Fruit fly (Drosophila melanogaster): ENCODE data around the gene CG17991.
A peak's percentile ranks its signal among the peaks of the same experiment; 100 is the strongest.

The CG17991 gene

DNA sequence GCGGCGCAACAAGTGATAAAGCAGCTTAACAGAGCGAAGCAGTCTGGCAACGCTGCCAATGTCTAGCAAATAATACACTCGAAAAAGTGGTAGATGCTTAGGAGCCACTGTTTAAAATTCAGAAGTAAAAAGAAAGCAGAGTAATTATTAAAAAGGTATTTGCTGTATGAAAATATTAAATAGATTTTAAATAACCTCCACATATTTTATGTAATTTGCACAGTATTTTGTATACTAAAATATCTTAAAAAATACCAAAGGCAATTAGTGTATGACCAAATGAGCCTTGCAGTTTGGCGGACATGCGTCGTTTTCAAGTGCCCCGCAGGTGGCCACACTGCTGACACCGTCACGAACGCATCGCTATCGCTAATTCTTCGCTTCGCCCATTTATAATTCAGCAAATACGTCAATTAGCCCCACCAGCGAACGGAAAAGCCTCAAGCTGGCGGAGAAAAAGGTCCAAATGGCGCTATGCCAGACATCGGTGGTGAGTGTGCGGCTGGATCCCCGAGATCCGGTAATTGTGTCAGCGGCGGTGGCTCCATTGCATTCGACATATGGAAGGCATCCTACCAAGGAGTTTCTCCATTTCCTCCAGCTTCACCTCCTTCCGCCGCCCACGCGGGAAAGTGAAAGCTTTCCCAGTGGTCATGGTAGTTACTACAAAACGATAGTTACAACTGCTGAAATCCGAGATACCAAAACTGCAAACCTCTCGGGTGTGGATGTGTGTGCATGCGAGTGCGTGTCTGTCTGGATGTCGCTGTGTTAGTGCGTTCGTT lies 12.3 kb downstream of the CG17991 start, which contains the start of gene pll (continued):
- TF ChIP-seq da (GFP tag; optimal IDR thresholded peaks at IDR 0.05) (no peak), Oaz (GFP tag; IDR thresholded peaks at IDR 0.05) (peak; percentile 75)

DNA sequence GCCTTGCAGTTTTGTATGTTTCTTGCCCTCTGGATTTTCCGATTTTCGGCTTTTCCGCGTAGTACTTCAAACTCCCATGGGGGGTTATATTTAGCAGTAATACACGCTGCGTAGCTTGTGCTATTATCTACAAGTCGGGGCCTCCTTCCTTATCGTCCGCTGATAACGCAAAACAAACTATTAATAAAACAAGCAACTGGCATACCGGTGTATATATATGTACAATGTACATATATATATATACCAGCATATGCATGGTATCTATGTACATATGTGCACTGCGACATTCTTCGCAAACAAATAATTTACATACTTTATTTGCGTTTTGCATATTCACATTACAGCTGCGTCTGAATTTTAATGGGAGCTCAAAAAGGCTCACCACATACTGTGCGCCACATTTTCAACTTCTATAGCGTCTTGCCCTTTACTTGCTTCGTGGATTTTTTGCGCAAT lies 12.9 kb downstream of the CG17991 start:
- peak; percentile 31 for TF ChIP-seq CG6813 (GFP tag; optimal IDR thresholded peaks at IDR 0.05)
- TF ChIP-seq bsh (GFP tag; optimal IDR thresholded peaks at IDR 0.05): peak in 1 of 2 experiments; percentile 52
- TF ChIP-seq CG15011 (GFP tag; optimal IDR thresholded peaks at IDR 0.05): no peak
- no peak for TF ChIP-seq CG2116 (GFP tag; optimal IDR thresholded peaks at IDR 0.05)
- peak; percentile 41 for TF ChIP-seq CG2875 (GFP tag; optimal IDR thresholded peaks at IDR 0.05)
- TF ChIP-seq CG16779 (GFP tag; IDR thresholded peaks at IDR 0.05): no peak
- peak; percentile 3 for TF ChIP-seq cg (GFP tag; optimal IDR thresholded peaks at IDR 0.05)
- TF ChIP-seq Ptx1 (GFP tag; IDR thresholded peaks at IDR 0.05): no peak
- TF ChIP-seq sens (GFP tag): peak; percentile 79
- peak; percentile 32 for TF ChIP-seq mirr (GFP tag; optimal IDR thresholded peaks at IDR 0.05)
- peak; percentile 18 for TF ChIP-seq CG17912 (GFP tag; optimal IDR thresholded peaks at IDR 0.05)
- TF ChIP-seq CG1233 (GFP tag; optimal IDR thresholded peaks at IDR 0.05): peak; percentile 28
- peak; percentile 22 for TF ChIP-seq wek (GFP tag; optimal IDR thresholded peaks at IDR 0.05)
- peak; percentile 49 for TF ChIP-seq Med (GFP tag)
- no peak for TF ChIP-seq MTF-1 (GFP tag; optimal IDR thresholded peaks at IDR 0.05; ENCODE audit: borderline replicate concordance)
- TF ChIP-seq sug (tag; optimal IDR thresholded peaks at IDR 0.05): peak; percentile 96
- TF ChIP-seq CG4360 (GFP tag; IDR thresholded peaks at IDR 0.05): 0 out of 2 replicates have a peak, but pooled peaks have one; percentile 32
- peak; percentile 11 for TF ChIP-seq CG15479 (GFP tag; optimal IDR thresholded peaks at IDR 0.05)
- TF ChIP-seq twi (tag; optimal IDR thresholded peaks at IDR 0.05): no peak
- TF ChIP-seq ATbp (GFP tag; optimal IDR thresholded peaks at IDR 0.05): peak; percentile 61
- peak; percentile 24; the same call in 1 of the 2 replicates for TF ChIP-seq Xrp1 (GFP tag; IDR thresholded peaks at IDR 0.05)

DNA sequence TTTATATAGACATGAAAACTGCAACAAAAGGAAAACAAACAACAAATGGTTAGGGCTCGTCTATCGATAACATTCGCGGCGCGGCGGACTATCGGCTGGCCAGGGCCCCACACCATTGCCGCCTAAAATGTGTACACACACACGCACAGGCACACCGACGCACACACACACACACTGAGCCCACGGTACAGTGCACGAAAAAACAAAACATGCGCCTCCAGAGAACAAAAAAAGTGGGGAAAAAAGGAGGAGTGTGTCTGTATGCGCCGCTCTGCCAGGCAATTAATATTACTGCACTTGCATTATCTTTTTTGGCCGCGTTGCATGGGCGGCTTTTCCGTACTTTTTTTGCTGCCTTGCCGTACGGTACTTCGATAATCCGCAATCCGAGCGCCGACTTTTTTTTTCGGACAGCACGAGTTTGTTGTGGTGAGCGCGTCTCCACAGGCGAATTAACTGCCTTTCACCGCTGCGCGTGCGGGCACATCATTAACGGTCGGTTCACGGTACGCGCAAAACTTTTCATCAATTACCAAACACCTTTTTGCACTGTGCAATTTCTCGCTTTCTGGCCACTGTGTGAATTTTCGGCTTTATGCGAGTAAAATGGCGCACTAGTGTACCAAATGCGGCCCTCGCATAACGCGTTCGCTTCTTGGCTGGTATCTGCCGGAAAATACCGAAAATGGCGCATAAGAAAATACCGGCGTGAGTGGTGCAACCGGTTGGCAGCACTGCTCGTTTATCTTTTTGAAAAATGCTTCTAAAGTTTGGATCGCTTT lies 22.6 kb downstream of the CG17991 start, which contains the start of gene woc:
woc (minus strand) TSS at position 622 of the 782 bp plus-strand sequence.
- TF ChIP-seq jumu (GFP tag; optimal IDR thresholded peaks at IDR 0.05): peak; percentile 62
- TF ChIP-seq so (GFP tag; IDR thresholded peaks at IDR 0.05): peak; percentile 28; the same call in 1 of the 3 replicates
- no peak for TF ChIP-seq Sry-β (GFP tag; optimal IDR thresholded peaks at IDR 0.05)
- no peak for TF ChIP-seq CG4854 (GFP tag; optimal IDR thresholded peaks at IDR 0.05)
- peak; percentile 96 for TF ChIP-seq gfzf (GFP tag; optimal IDR thresholded peaks at IDR 0.05)
- TF ChIP-seq Atf6 (GFP tag; IDR thresholded peaks at IDR 0.05): peak; percentile 60; the same call in 1 of the 2 replicates
- TF ChIP-seq cwo (GFP tag; optimal IDR thresholded peaks at IDR 0.05): peak; percentile 57
- TF ChIP-seq CG13287 (GFP tag; IDR thresholded peaks at IDR 0.05; ENCODE audit: partially characterized antibody): peak; percentile 87
- TF ChIP-seq pnt (GFP tag; optimal IDR thresholded peaks at IDR 0.05): peak; percentile 50
- TF ChIP-seq Ssrp (tag; optimal IDR thresholded peaks at IDR 0.05): no peak
- peak; percentile 59; the same call in 3 of the 4 replicates for TF ChIP-seq Gug (GFP tag; IDR thresholded peaks at IDR 0.05)
- TF ChIP-seq corto (GFP tag; optimal IDR thresholded peaks at IDR 0.05): no peak
- peak; percentile 4; the same call in 1 of the 2 replicates for TF ChIP-seq Ravus (GFP tag; IDR thresholded peaks at IDR 0.05)
- peak; percentile 49 for TF ChIP-seq Bteb2 (GFP tag; optimal IDR thresholded peaks at IDR 0.05)
- no peak for TF ChIP-seq TFAM (GFP tag; optimal IDR thresholded peaks at IDR 0.05)
- no peak for TF ChIP-seq CG14667 (GFP tag; IDR thresholded peaks at IDR 0.05)
- TF ChIP-seq run (tag; optimal IDR thresholded peaks at IDR 0.05): no peak
- peak; percentile 71 for TF ChIP-seq CG4282 (GFP tag; optimal IDR thresholded peaks at IDR 0.05)
- TF ChIP-seq sna (GFP tag; IDR thresholded peaks at IDR 0.05; ENCODE audit: partially characterized antibody): peak; percentile 75
- TF ChIP-seq CG7372 (GFP tag; IDR thresholded peaks at IDR 0.05): no peak
- no peak for TF ChIP-seq D19A (tag; optimal IDR thresholded peaks at IDR 0.05)
- no peak for TF ChIP-seq CG1647 (GFP tag; optimal IDR thresholded peaks at IDR 0.05)
